Fruit fly (Drosophila melanogaster): ENCODE data around the gene Fum2.

DNA sequence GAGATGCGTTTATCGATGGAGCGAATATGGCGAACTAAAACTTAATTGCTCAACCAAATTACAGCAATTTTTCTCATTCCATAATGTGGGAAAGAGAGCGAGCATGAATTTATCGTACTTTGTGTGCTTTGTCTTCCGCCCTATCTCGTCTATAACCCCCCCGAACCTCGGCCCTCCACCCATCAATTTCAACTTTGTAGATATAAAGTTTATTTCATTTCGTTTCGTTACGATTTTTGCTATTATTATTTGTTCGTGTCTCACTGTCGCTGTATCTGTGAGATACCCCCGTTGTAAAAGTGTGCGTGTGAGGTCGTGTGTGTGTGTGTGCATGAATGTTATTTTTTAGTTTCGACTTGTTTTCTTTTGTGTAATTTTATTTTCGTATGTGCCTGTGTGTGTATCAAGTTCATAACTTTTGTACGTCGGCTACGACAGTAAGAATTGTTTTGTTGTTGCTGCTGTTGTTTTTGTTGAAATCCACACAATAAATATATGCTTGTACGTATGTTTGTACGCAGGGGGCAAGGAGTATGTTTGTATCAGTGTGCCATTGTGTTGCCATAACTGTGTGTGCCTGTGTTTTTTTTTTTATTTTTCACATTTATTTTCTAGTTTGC is 27.1 kb downstream of the Fum2 start:
- TF ChIP-seq CG18764 (GFP tag; optimal IDR thresholded peaks at IDR 0.05), result no peak
- TF ChIP-seq Vsx1 (GFP tag; optimal IDR thresholded peaks at IDR 0.05), result no peak
- TF ChIP-seq CG31365 (tag; optimal IDR thresholded peaks at IDR 0.05), result no peak
- no peak for TF ChIP-seq Ada2b (GFP tag; IDR thresholded peaks at IDR 0.05)
- no peak for TF ChIP-seq CG1603 (tag; optimal IDR thresholded peaks at IDR 0.05)
- TF ChIP-seq CG9437 (GFP tag; optimal IDR thresholded peaks at IDR 0.05), result no peak
- no peak for TF ChIP-seq tll (GFP tag; optimal IDR thresholded peaks at IDR 0.05)
- TF ChIP-seq Ets97D (GFP tag; optimal IDR thresholded peaks at IDR 0.05), result no peak
- TF ChIP-seq B-H1 (GFP tag; IDR thresholded peaks at IDR 0.05), result no peak
